Fruit fly (Drosophila melanogaster) whole organism, wandering third instar larva: ENCODE measurements around the gene raptor.

Experiments
- CG9705 ChIP-seq: fragments of 200-800 bp; sonication (Bioruptor generic); optimal IDR thresholded peaks from 2 replicates; lab custom pipeline; 2018; ENCODE audit warnings: missing biosample characterization, mild to moderate bottlenecking, missing genetic modification characterization
- CrebA ChIP-seq: fragments of 200-800 bp; sonication (Bioruptor generic); optimal IDR thresholded peaks from 2 replicates; lab custom pipeline; 2016; ENCODE audit warnings: missing biosample characterization, mild to moderate bottlenecking, missing genetic modification characterization, borderline replicate concordance
- Dfd ChIP-seq: fragments of >200 bp; optimal IDR thresholded peaks from 2 replicates; lab custom pipeline; 2017; ENCODE audit warnings: missing biosample characterization, missing genetic modification characterization
- Dif ChIP-seq: fragments of 200-275, 200-300 bp; sonication (Bioruptor generic); optimal IDR thresholded peaks from 2 replicates; lab custom pipeline; 2018; ENCODE audit warnings: missing biosample characterization, missing genetic modification characterization; ENCODE audit not compliant: partially characterized antibody
- GATAd ChIP-seq: sonication (Bioruptor generic); optimal IDR thresholded peaks from 2 replicates; lab custom pipeline; 2016; ENCODE audit warnings: missing biosample characterization, missing genetic modification characterization
- Hr83 ChIP-seq: fragments of 200-300 bp; sonication (Bioruptor generic); optimal IDR thresholded peaks from 2 replicates; lab custom pipeline; 2016; ENCODE audit warnings: missing biosample characterization, mild to moderate bottlenecking, missing genetic modification characterization, moderate library complexity; ENCODE audit not compliant: poor library complexity, severe bottlenecking
- Jra ChIP-seq: sonication (Bioruptor generic); optimal IDR thresholded peaks from 2 replicates; lab custom pipeline; 2016; ENCODE audit warnings: missing biosample characterization, missing genetic modification characterization
- Mio ChIP-seq: sonication (Bioruptor generic); optimal IDR thresholded peaks from 2 replicates; lab custom pipeline; 2016; ENCODE audit warnings: missing biosample characterization, missing genetic modification characterization
- Myc ChIP-seq: fragments of >200 bp; optimal IDR thresholded peaks from 2 replicates; lab custom pipeline; 2017
- N ChIP-seq: fragments of >200 bp; optimal IDR thresholded peaks from 2 replicates; lab custom pipeline; 2018; ENCODE audit warnings: missing biosample characterization, missing external identifiers, missing genetic modification characterization
- OdsH ChIP-seq: fragments of 200-800 bp; sonication (Bioruptor generic); optimal IDR thresholded peaks from 2 replicates; lab custom pipeline; 2016; ENCODE audit warnings: missing biosample characterization, mild to moderate bottlenecking, missing genetic modification characterization
- Rel ChIP-seq, 2 experiments: fragments of 200-800 bp; sonication (Bioruptor generic) in 1 of 2; optimal IDR thresholded peaks; 2 replicates in 1 of 2; 3 replicates in 1 of 2; lab custom pipeline; 2016 to 2019; ENCODE audit warnings: mild to moderate bottlenecking in 2 of 2, missing biosample characterization in 2 of 2, missing genetic modification characterization in 2 of 2, moderate library complexity in 1 of 2
- Sp1 ChIP-seq: fragments of 200-800 bp; sonication (Bioruptor generic); optimal IDR thresholded peaks from 3 replicates; lab custom pipeline; 2019; ENCODE audit warnings: missing biosample characterization, mild to moderate bottlenecking, missing genetic modification characterization, moderate library complexity
- Vsx2 ChIP-seq: fragments of 200-300, 225-300 bp; sonication (Bioruptor generic); optimal IDR thresholded peaks from 2 replicates; lab custom pipeline; 2018; ENCODE audit warnings: missing biosample characterization, missing genetic modification characterization; ENCODE audit not compliant: partially characterized antibody
- br ChIP-seq: fragments of 200-800 bp; sonication (Bioruptor generic); optimal IDR thresholded peaks from 2 replicates; lab custom pipeline; 2016; ENCODE audit warnings: missing biosample characterization, missing genetic modification characterization
- brk ChIP-seq: fragments of 200-800 bp; sonication (Bioruptor generic); optimal IDR thresholded peaks from 2 replicates; lab custom pipeline; 2016; ENCODE audit warnings: missing biosample characterization, mild to moderate bottlenecking, missing genetic modification characterization
- dl ChIP-seq, 2 experiments: fragments of 175-275, 200-275 bp in 1 of 2; fragments of 200-275 bp in 1 of 2; sonication (Bioruptor generic); optimal IDR thresholded peaks; lab custom pipeline; 2018; ENCODE audit warnings: mild to moderate bottlenecking in 2 of 2, missing biosample characterization in 2 of 2, missing genetic modification characterization in 2 of 2, moderate library complexity in 2 of 2; ENCODE audit not compliant: partially characterized antibody in 2 of 2, insufficient read depth in 1 of 2
- dmrt93B ChIP-seq: fragments of 200-800 bp; sonication (Bioruptor generic); optimal IDR thresholded peaks from 2 replicates; lab custom pipeline; 2018; ENCODE audit warnings: missing biosample characterization, mild to moderate bottlenecking, missing genetic modification characterization
- dsf ChIP-seq: sonication (Bioruptor generic); optimal IDR thresholded peaks from 2 replicates; lab custom pipeline; 2016; ENCODE audit warnings: missing biosample characterization, missing genetic modification characterization, borderline replicate concordance
- ey ChIP-seq: fragments of 200-800 bp; sonication (Bioruptor generic); optimal IDR thresholded peaks from 2 replicates; lab custom pipeline; 2016; ENCODE audit warnings: missing biosample characterization, missing genetic modification characterization
- foxo ChIP-seq, 2 experiments: fragments of 200-800 bp; sonication (Bioruptor generic); optimal IDR thresholded peaks; 2 replicates in 1 of 2; 3 replicates in 1 of 2; lab custom pipeline; 2016 to 2017; ENCODE audit warnings: missing biosample characterization in 2 of 2, missing genetic modification characterization in 2 of 2
- h ChIP-seq: fragments of 200-800 bp; sonication (Bioruptor generic); optimal IDR thresholded peaks from 3 replicates; lab custom pipeline; 2016; ENCODE audit warnings: missing biosample characterization, mild to moderate bottlenecking, missing genetic modification characterization
- jim ChIP-seq: fragments of 175-275, 200-325 bp; sonication (Bioruptor generic); optimal IDR thresholded peaks from 2 replicates; lab custom pipeline; 2016; ENCODE audit warnings: missing biosample characterization, mild to moderate bottlenecking, missing genetic modification characterization
- lola ChIP-seq: fragments of >200 bp; optimal IDR thresholded peaks from 2 replicates; lab custom pipeline; 2017; ENCODE audit warnings: missing biosample characterization, missing genetic modification characterization
- pan ChIP-seq: fragments of >200 bp; optimal IDR thresholded peaks from 2 replicates; lab custom pipeline; 2017
- psq ChIP-seq: fragments of 200-800 bp; sonication (Bioruptor generic); optimal IDR thresholded peaks from 3 replicates; lab custom pipeline; 2017; ENCODE audit warnings: missing biosample characterization, mild to moderate bottlenecking, missing genetic modification characterization, moderate library complexity
- rgr ChIP-seq: fragments of 200-800 bp; sonication (Bioruptor generic); optimal IDR thresholded peaks from 3 replicates; lab custom pipeline; 2016; ENCODE audit warnings: missing biosample characterization, mild to moderate bottlenecking, missing genetic modification characterization
- sage ChIP-seq: fragments of 200-800 bp; sonication (Bioruptor generic); optimal IDR thresholded peaks from 2 replicates; lab custom pipeline; 2016; ENCODE audit warnings: missing biosample characterization, mild to moderate bottlenecking, missing genetic modification characterization
- sv ChIP-seq: fragments of 200-800 bp; sonication (Bioruptor generic); optimal IDR thresholded peaks from 3 replicates; lab custom pipeline; 2016; ENCODE audit warnings: missing biosample characterization, missing genetic modification characterization
- usp ChIP-seq: fragments of >200 bp; optimal IDR thresholded peaks from 2 replicates; lab custom pipeline; 2017; ENCODE audit warnings: missing biosample characterization, missing genetic modification characterization
- woc ChIP-seq: sonication (Bioruptor generic); optimal IDR thresholded peaks from 2 replicates; lab custom pipeline; 2016; ENCODE audit warnings: missing biosample characterization, mild to moderate bottlenecking, missing genetic modification characterization

The raptor gene

DNA sequence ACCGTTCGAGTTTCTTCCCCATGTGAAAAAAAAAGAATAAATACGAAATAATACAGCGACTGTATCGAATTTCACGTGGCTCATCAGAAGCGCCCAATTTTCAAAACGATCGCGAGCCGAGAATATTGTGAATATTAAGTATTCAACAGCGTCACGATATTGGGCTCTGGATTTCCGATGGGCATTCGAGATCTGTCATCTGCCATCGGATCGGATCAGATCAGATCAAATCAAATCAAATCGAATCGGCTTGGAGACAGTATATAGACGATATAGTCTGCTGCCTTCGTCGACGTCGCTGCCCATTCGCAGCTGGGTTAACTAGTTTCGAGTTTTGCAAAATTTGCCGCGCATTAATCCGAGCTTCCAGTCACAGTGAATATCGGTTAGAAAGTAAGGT lies 4.6 kb upstream of the raptor start:
- no peak for TF ChIP-seq Jra (GFP tag; lab: Kevin White, UChicago)
- TF ChIP-seq ey (GFP tag; lab: Kevin White, UChicago), result no peak
- TF ChIP-seq CG9705 (GFP tag; lab: Kevin White, UChicago), result no peak
- TF ChIP-seq dsf (GFP tag; lab: Kevin White, UChicago), result no peak
- TF ChIP-seq Dfd (GFP tag; lab: Kevin White, UChicago), result no peak
- no peak for TF ChIP-seq woc (GFP tag; lab: Kevin White, UChicago)
- no peak for TF ChIP-seq foxo (GFP tag; optimal IDR thresholded peaks at IDR 0.05; lab: Kevin White, UChicago)
- no peak for TF ChIP-seq N (GFP tag; lab: Kevin White, UChicago)
- TF ChIP-seq Dif (GFP tag; lab: Kevin White, UChicago), result no peak
- TF ChIP-seq h (GFP tag; lab: Kevin White, UChicago), result no peak
- no peak for TF ChIP-seq br (GFP tag; lab: Kevin White, UChicago)
- no peak for TF ChIP-seq sv (GFP tag; lab: Kevin White, UChicago)
- TF ChIP-seq dmrt93B (GFP tag; lab: Kevin White, UChicago), result no peak
- no peak for TF ChIP-seq jim (GFP tag; lab: Kevin White, UChicago)
- no peak for TF ChIP-seq Mio (GFP tag; lab: Kevin White, UChicago)
- no peak for TF ChIP-seq sage (GFP tag; lab: Kevin White, UChicago)
- TF ChIP-seq psq (GFP tag; lab: Kevin White, UChicago), result no peak
- no peak for TF ChIP-seq Myc

DNA sequence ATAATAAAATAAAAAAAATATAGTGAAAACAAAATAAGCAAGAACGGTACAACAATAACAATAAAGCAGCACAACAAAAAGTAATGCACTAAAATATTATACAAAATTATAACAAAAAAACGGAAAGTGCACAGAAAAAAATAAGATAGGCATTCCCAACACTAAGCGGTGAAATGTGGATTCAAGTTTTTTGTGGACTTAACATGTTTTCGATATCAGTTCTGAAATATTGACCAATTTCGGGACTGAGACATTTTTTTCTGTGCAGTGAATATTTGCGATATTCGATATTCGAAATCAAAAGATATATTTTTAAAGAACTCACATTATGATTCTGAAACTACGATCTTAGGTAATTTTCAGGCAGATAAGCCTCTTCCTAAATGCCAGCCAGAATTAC lies 4.1 kb upstream of the raptor start:
- TF ChIP-seq brk (GFP tag; lab: Kevin White, UChicago) (no peak), Vsx2 (GFP tag; lab: Kevin White, UChicago) (no peak), dl (GFP tag; optimal IDR thresholded peaks at IDR 0.05; lab: Kevin White, UChicago; ENCODE audit: insufficient read depth in 1 of 2, partially characterized antibody in 2 of 2) (no peak), dmrt93B (GFP tag; lab: Kevin White, UChicago) (no peak), Rel (GFP tag; optimal IDR thresholded peaks at IDR 0.05; lab: Kevin White, UChicago) (no peak), Rel (tag; optimal IDR thresholded peaks at IDR 0.05; lab: Kevin White, UChicago) (no peak), CrebA (GFP tag; lab: Kevin White, UChicago) (no peak), Jra (GFP tag; lab: Kevin White, UChicago) (no peak), pan (no peak), dsf (GFP tag; lab: Kevin White, UChicago) (no peak), foxo (GFP tag; optimal IDR thresholded peaks at IDR 0.05; lab: Kevin White, UChicago) (no peak), h (GFP tag; lab: Kevin White, UChicago) (no peak), usp (GFP tag; lab: Kevin White, UChicago) (no peak), OdsH (GFP tag; lab: Kevin White, UChicago) (no peak), GATAd (no peak), N (GFP tag; lab: Kevin White, UChicago) (no peak), lola (GFP tag; lab: Kevin White, UChicago) (no peak), Mio (GFP tag; lab: Kevin White, UChicago) (no peak), jim (GFP tag; lab: Kevin White, UChicago) (no peak), rgr (GFP tag; lab: Kevin White, UChicago) (no peak)

DNA sequence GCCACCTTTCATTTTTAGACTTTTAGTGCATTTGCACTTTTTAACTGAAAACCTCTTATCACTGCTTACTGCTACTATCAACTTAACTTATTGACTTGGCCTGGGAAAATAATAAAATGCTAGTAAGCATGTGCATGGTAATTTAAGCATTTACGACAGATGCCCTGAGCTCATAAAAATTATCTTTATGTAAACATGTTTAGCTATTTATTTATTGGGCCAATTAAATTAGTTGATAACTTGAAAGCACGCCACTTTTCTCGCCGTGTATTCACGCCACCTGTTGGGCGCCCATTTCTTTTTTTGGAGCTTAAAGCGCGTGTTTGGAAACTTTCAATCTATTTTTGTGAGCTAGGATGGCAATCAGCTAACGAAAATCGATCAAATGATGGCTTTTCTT lies 2.2 kb upstream of the raptor start:
- TF ChIP-seq dl (GFP tag; optimal IDR thresholded peaks at IDR 0.05; lab: Kevin White, UChicago; ENCODE audit: insufficient read depth in 1 of 2, partially characterized antibody in 2 of 2) (no peak), Vsx2 (GFP tag; lab: Kevin White, UChicago) (no peak), Rel (GFP tag; optimal IDR thresholded peaks at IDR 0.05; lab: Kevin White, UChicago) (no peak), Rel (tag; optimal IDR thresholded peaks at IDR 0.05; lab: Kevin White, UChicago) (no peak), Mio (GFP tag; lab: Kevin White, UChicago) (no peak), Dfd (GFP tag; lab: Kevin White, UChicago) (no peak), lola (GFP tag; lab: Kevin White, UChicago) (no peak), Sp1 (no peak), brk (GFP tag; lab: Kevin White, UChicago) (no peak), foxo (GFP tag; optimal IDR thresholded peaks at IDR 0.05; lab: Kevin White, UChicago) (no peak), rgr (GFP tag; lab: Kevin White, UChicago) (no peak), dsf (GFP tag; lab: Kevin White, UChicago) (no peak), Hr83 (GFP tag; lab: Kevin White, UChicago) (no peak)
